Fruit fly (Drosophila melanogaster): Measurements from ENCODE around the gene CG31100.
A peak's percentile ranks its signal among the peaks of the same experiment; 100 is the strongest.

The CG31100 gene

DNA sequence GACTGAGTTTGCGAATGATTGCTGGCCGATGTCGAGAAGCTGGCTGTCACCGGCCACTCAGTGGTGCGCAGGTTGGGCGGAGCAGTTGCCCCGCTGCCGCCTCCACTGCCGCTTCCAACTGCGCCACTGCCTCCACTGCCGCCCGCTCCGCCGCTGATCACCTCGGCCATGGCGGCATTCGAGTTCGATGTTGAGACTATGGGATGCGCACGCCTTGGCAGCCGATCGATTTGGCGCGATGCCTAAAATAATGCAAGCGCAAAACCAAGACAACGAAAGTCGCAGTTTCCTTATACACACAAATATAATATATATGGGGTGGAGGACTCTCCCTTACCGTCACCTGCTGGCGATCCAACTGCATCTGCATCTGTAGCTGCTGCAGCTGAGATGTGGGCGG lies 8.3 kb upstream of the CG31100 start:
- no peak for TF ChIP-seq CG17801 (GFP tag; optimal IDR thresholded peaks at IDR 0.05; ENCODE audit: partially characterized antibody)

DNA sequence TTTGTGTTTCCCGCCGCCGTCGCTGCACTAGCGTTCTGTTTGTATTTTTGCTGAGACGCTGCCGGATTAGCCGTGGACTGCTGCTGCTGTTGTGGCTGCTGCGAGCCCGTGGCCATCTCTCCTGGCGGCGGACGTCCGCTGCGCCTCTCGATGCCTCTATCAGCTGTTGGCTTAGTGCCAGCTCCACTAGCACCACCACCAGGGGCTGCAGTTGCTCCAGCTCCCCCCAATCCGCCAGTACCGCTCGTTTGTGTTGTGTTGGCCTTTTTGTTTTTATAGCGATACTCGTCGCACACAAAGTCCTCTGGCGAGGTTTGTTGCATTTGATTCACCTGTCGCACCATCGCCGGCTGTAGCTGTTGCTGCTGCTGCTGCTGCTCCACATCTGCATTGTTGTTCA lies 7.2 kb upstream of the CG31100 start:
- TF ChIP-seq CG17801 (GFP tag; optimal IDR thresholded peaks at IDR 0.05; ENCODE audit: partially characterized antibody) = no peak

- peak; percentile 2 for TF ChIP-seq CG17801 (GFP tag; optimal IDR thresholded peaks at IDR 0.05; ENCODE audit: partially characterized antibody)
These were observed 4.8 kb upstream of the CG31100 start, which contains the start of gene CG11983 for dm6 chr3R:9008202-9008601. TSS of gene CG11983 (plus strand) at chr3R:9008321.

DNA sequence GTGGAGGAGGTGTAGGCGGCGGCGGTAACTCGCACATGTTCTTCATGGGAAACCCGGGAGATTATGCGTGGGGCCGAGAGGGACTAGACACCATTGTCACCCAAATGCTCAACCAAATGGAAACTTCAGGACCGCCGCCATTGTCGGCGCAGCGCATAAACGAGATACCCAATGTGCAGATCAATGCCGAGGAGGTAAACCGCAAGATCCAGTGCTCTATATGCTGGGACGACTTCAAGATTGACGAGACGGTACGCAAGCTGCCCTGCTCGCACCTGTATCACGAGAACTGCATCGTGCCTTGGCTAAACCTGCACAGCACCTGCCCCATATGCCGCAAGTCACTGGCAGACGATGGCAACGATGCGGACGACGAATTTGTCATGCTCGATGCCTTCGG lies 3.8 kb upstream of the CG31100 start:
- TF ChIP-seq CG17801 (GFP tag; optimal IDR thresholded peaks at IDR 0.05; ENCODE audit: partially characterized antibody) = no peak

DNA sequence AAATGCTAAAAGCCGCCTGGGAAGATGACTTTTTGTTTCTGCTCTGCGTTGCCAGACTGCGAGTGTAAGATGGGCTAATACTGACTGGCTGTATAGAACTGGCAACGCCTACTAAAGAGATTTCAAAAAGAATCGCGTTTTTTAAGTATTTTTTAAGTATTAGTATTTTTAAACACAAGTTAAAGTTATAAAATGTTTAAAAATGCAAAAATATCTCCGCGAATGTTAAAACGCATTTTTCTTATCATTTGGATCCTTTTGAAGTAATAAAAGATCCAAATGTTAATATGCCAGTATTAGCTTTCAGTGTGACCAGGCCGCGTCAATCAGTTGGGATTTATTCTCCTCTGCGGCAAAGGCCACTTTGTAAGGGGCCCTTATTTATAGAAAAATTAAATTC lies 2.7 kb upstream of the CG31100 start, which contains the start of the genes Prosbeta3 and Iru:
TSS of gene Prosbeta3 (minus strand) at position 98 of the 400 bp plus-strand sequence.
TSS of gene Iru (plus strand) at position 328 of the 400 bp plus-strand sequence.
- TF ChIP-seq CG17801 (GFP tag; optimal IDR thresholded peaks at IDR 0.05; ENCODE audit: partially characterized antibody) = no peak

dm6 chr3R:9002542-9002941 lies 908 bp downstream of the CG31100 start:
- no peak for TF ChIP-seq CG17801 (GFP tag; optimal IDR thresholded peaks at IDR 0.05; ENCODE audit: partially characterized antibody)

DNA sequence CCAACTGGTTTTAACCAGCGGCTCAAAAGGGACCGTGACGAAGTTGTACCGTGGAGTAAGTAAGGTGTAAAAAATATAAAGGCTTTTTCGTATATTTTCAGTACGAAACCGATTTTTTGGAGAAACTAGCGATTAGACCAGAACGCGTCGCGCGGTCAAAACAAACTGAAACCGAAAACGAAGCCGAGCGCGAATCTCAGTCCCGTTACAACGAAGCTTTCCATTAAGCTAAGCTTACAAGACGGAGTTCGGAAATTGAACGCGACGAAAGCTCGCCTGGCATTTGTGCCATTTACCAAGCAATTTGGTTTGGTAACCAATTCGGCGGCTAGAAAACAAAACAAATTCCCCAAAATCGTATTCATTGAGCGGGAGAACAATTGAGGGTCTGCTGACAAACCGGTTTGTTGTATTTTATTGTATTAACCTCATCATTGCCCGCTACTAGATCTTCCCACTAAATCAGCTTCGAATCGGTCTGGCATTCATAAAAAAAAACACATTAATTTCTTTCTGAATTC lies 1.7 kb downstream of the CG31100 start:
- no peak for TF ChIP-seq CG17801 (GFP tag; optimal IDR thresholded peaks at IDR 0.05; ENCODE audit: partially characterized antibody)

DNA sequence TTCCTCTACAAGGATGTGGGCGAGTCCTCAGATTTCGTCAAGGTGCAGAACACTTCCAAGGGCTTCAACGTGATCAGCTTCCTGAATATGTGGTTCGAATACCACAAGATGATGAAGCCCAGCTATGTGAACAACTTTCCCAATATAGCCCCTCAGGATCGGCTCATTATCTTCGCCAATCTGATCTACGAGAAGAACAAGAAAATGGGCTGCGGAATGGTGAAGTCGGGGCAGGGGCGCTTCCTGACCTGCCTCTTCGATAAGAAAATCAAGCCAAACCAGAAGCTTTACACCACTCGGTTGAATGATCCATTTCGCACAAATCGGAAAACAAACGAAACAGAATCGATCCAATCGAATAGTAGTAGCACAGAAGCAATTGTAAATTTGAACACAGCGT lies 5.2 kb downstream of the CG31100 start:
- no peak for TF ChIP-seq CG17801 (GFP tag; optimal IDR thresholded peaks at IDR 0.05; ENCODE audit: partially characterized antibody)

dm6 chr3R:8997397-8997796 lies 6.1 kb downstream of the CG31100 start, which contains the start of gene CG11977:
TSS of gene CG11977 (plus strand) at chr3R:8997697.
- TF ChIP-seq CG17801 (GFP tag; optimal IDR thresholded peaks at IDR 0.05; ENCODE audit: partially characterized antibody) = no peak

DNA sequence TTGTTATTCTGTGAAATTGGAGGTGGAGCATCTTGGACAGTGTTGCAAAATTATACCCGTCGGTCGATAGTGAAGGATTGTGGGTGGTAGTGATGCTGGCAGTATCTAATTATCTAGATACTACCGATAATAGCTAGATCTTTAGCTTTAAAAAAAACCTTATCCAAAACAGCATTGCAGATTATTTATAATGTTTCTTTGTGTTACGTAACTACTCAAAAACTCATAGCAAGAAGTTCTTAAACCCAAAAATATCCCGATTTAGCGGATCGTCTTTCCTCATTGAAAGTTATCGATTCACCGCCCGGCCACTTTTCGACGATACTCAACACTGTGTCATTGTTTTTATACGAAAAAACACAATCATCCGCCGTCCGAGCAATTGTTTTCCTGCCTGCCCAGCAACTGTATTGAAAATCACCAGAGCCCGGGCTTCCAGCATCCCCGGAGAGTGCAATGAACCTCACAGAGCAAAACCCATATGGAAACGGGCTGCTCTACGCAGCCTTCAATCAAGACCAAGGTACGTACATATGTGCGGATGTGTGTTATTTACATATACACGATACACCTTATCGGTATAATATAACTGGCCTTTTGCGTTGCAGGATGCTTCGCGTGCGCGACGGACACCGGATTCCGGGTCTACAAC lies 10.4 kb downstream of the CG31100 start, which contains the start of gene CG11975:
TSS of gene CG11975 (plus strand) at position 326 of the 652 bp plus-strand sequence.
- peak; percentile 75 for TF ChIP-seq CG17801 (GFP tag; optimal IDR thresholded peaks at IDR 0.05; ENCODE audit: partially characterized antibody)

dm6 chr3R:8984602-8985074 lies 18.8 kb downstream of the CG31100 start, which contains the start of gene CG11970:
TSS of gene CG11970 (plus strand) at chr3R:8984718.
- peak; percentile 47 for TF ChIP-seq CG17801 (GFP tag; optimal IDR thresholded peaks at IDR 0.05; ENCODE audit: partially characterized antibody)

dm6 chr3R:8984141-8984540 lies 19.3 kb downstream of the CG31100 start, which contains the start of gene RagA-B:
TSS of gene RagA-B (minus strand) at chr3R:8984315.
- TF ChIP-seq CG17801 (GFP tag; optimal IDR thresholded peaks at IDR 0.05; ENCODE audit: partially characterized antibody) = no peak

DNA sequence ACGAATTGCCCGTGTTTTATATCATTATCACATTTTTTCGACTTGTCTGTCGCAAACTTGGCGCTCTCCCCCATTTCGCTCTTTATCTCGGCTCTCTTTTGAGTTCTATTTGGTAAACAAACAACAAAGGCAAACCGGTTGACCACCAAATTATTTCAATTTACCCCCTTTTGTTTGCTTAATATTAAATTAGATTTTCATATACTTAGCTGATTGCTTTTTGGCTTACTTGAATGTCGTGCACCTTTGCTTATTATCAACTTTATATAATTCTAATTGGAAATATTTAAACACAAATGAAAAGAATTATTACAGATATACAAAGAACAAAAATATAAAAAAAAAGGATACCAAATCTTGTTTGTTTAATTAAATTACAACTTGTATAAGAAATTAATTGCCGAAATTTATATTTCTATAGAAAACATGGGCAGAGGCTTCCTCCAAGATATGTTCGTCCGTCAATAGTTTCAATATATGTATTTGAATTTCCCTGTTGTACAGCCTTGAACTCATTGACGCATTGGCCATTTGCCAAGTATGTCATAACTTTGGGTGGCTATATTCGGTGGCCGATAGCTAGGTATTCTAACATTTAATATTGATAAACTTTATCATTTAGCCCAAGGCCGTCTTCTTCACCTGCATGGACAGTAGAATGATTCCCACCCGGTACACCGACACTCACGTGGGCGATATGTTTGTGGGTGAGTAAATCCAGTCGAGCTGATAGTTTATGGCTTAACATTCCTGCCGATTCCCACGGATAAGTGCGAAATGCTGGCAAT lies 22.0 kb downstream of the CG31100 start:
- no peak for TF ChIP-seq CG17801 (GFP tag; optimal IDR thresholded peaks at IDR 0.05; ENCODE audit: partially characterized antibody)

dm6 chr3R:8980776-8981165 lies 22.7 kb downstream of the CG31100 start, which contains the start of gene CAHbeta:
TSS of gene CAHbeta (plus strand) at chr3R:8980860.
- peak; percentile 72 for TF ChIP-seq CG17801 (GFP tag; optimal IDR thresholded peaks at IDR 0.05; ENCODE audit: partially characterized antibody)

Measured in ovary, adult (tissue).